Worm (Caenorhabditis elegans) whole organism, L2 larva: ENCODE results near the gene ugt-55.

Experiments used
- ama-1 ChIP-seq: fragments of 150-350 bp; optimal IDR thresholded peaks from 2 replicates; lab custom pipeline; 2018; ENCODE audit warnings: inconsistent platforms
- ceh-82 ChIP-seq: fragments of 150-350 bp; optimal IDR thresholded peaks from 2 replicates; lab custom pipeline; 2014; ENCODE audit warnings: missing biosample characterization, missing genetic modification characterization
- lin-11 ChIP-seq: fragments of 150-350 bp; sonication (generic microtip); optimal IDR thresholded peaks from 2 replicates; lab custom pipeline; 2014; ENCODE audit warnings: missing biosample characterization, missing genetic modification characterization, inconsistent platforms, mixed read lengths
- lin-13 ChIP-seq: fragments of 150-350 bp; optimal IDR thresholded peaks from 2 replicates; lab custom pipeline; 2014; ENCODE audit warnings: missing biosample characterization, missing genetic modification reagents, missing genetic modification characterization
- lsy-2 ChIP-seq, 2 experiments: fragments of 150-350 bp in 1 of 2; sonication (generic microtip) in 1 of 2; optimal IDR thresholded peaks; 2 replicates each; lab custom pipeline; 2014 to 2017; ENCODE audit warnings: missing biosample characterization in 2 of 2, missing genetic modification characterization in 2 of 2
- mdl-1 ChIP-seq, 2 experiments: fragments of 150-350 bp in 1 of 2; sonication (generic microtip) in 1 of 2; optimal IDR thresholded peaks; 2 replicates each; lab custom pipeline; 2017; ENCODE audit warnings: missing biosample characterization in 2 of 2, missing genetic modification characterization in 2 of 2
- nhr-237 ChIP-seq: fragments of 150-350 bp; optimal IDR thresholded peaks from 2 replicates; lab custom pipeline; 2014; ENCODE audit warnings: missing biosample characterization, missing genetic modification characterization
- peb-1 ChIP-seq: fragments of 150-350 bp; optimal IDR thresholded peaks from 2 replicates; lab custom pipeline; 2014; ENCODE audit warnings: missing biosample characterization, missing genetic modification characterization
- snpc-4 ChIP-seq: fragments of 150-350 bp; optimal IDR thresholded peaks from 2 replicates; lab custom pipeline; 2014; ENCODE audit warnings: missing biosample characterization, missing genetic modification characterization
- unc-62 ChIP-seq: fragments of 150-350 bp; optimal IDR thresholded peaks from 2 replicates; lab custom pipeline; 2014; ENCODE audit warnings: missing biosample characterization, missing genetic modification reagents, missing genetic modification characterization
- ztf-11 ChIP-seq: sonication (generic microtip); optimal IDR thresholded peaks from 2 replicates; lab custom pipeline; 2017; ENCODE audit warnings: missing biosample characterization, missing genetic modification characterization
- ztf-4 ChIP-seq: fragments of 150-350 bp; optimal IDR thresholded peaks from 2 replicates; lab custom pipeline; 2014; ENCODE audit warnings: missing biosample characterization, missing genetic modification characterization

DNA sequence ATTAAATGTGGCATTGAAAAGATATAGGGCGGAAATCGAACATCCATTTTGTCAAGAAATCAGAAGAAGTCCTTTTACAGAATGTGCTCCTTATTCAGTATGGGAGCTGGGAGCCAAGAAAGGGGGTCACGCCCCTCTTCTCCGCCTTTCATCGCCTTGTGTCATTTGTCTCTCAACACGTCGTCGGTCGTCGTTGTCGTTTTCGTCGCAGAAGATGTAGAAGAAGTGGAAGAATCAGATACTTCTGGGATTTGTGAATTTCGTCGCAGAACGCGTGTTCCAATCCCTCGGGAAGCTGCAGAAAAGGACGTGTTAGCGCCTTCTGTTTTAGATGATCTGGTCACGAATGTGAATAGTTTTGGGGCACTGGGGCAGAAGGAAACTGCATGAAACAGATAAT, 20.4 kb downstream of the ugt-55 start, which contains the start of gene bnc-1:
- no peak for TF ChIP-seq ceh-82
- TF ChIP-seq lin-11 (tag; lab: Kevin White, UChicago) = no peak
- no peak for TF ChIP-seq ztf-4 (tag; lab: Kevin White, UChicago)
- TF ChIP-seq mdl-1 (tag; optimal IDR thresholded peaks at IDR 0.05; lab: Kevin White, UChicago) = no peak
- no peak for TF ChIP-seq snpc-4 (tag; lab: Kevin White, UChicago)
- TF ChIP-seq ama-1 (lab: Kevin White, UChicago) = no peak
- no peak for TF ChIP-seq peb-1
- no peak for TF ChIP-seq lin-13
- TF ChIP-seq lsy-2 (tag; optimal IDR thresholded peaks at IDR 0.05; lab: Kevin White, UChicago) = no peak
- no peak for TF ChIP-seq unc-62
- no peak for TF ChIP-seq ztf-11 (tag; lab: Kevin White, UChicago)
- no peak for TF ChIP-seq nhr-237 (tag; lab: Kevin White, UChicago)
